Worm (Caenorhabditis elegans): ENCODE measurements around the gene mgl-1.

The mgl-1 gene

ce11 chrX:9962535-9962934 is 13.6 kb downstream of the mgl-1 start:
- TF ChIP-seq mdl-1 (tag; optimal IDR thresholded peaks at IDR 0.05) (no peak), nhr-25 (tag; optimal IDR thresholded peaks at IDR 0.05) (no peak)

- TF ChIP-seq lin-11 (tag; optimal IDR thresholded peaks at IDR 0.05) (peak; percentile 91), lsy-2 (tag; optimal IDR thresholded peaks at IDR 0.05) (peak; percentile 61 to 92), mdl-1 (tag; optimal IDR thresholded peaks at IDR 0.05) (peak; percentile 79 to 84), lin-13 (GFP tag; optimal IDR thresholded peaks at IDR 0.05) (peak; percentile 91), nhr-12 (tag; optimal IDR thresholded peaks at IDR 0.05) (no peak), alr-1 (tag; optimal IDR thresholded peaks at IDR 0.05) (peak; percentile 6), crh-2 (tag; optimal IDR thresholded peaks at IDR 0.05) (peak; percentile 98), dmd-4 (tag; optimal IDR thresholded peaks at IDR 0.05) (no peak), sem-4 (tag; optimal IDR thresholded peaks at IDR 0.05) (peak; percentile 95), C34F6.9 (tag; optimal IDR thresholded peaks at IDR 0.05) (peak; percentile 98), nhr-77 (tag; optimal IDR thresholded peaks at IDR 0.05) (peak; percentile 25), nhr-23 (tag; optimal IDR thresholded peaks at IDR 0.05) (no peak), fos-1 (tag; optimal IDR thresholded peaks at IDR 0.05) (peak; percentile 96), ceh-16 (tag; optimal IDR thresholded peaks at IDR 0.05) (peak; percentile 93), lin-39 (tag; optimal IDR thresholded peaks at IDR 0.05) (no peak), nhr-10 (tag; optimal IDR thresholded peaks at IDR 0.05) (no peak), snpc-4 (tag; optimal IDR thresholded peaks at IDR 0.05) (peak; percentile 75), elt-1 (tag; optimal IDR thresholded peaks at IDR 0.05) (no peak), aly-2 (tag; optimal IDR thresholded peaks at IDR 0.05) (no peak), ztf-1 (GFP tag; conservative IDR thresholded peaks at IDR 0.05) (no peak), nhr-129 (tag; optimal IDR thresholded peaks at IDR 0.05) (peak; percentile 99), ama-1 (optimal IDR thresholded peaks at IDR 0.05) (peak; percentile 55), ztf-4 (tag; optimal IDR thresholded peaks at IDR 0.05) (peak; percentile 88), ztf-11 (tag; optimal IDR thresholded peaks at IDR 0.05) (peak; percentile 31), blmp-1 (tag; optimal IDR thresholded peaks at IDR 0.05; ENCODE audit: insufficient read depth) (peak; percentile 61), zag-1 (tag; optimal IDR thresholded peaks at IDR 0.05) (peak; percentile 96), peb-1 (tag; optimal IDR thresholded peaks at IDR 0.05) (peak; percentile 2), mbf-1 (tag; optimal IDR thresholded peaks at IDR 0.05) (peak; percentile 12), egl-27 (tag; optimal IDR thresholded peaks at IDR 0.05) (peak; percentile 87), F13H6.1 (tag; optimal IDR thresholded peaks at IDR 0.05) (peak; percentile 98), nhr-25 (tag; optimal IDR thresholded peaks at IDR 0.05) (peak; percentile 94), nhr-21 (tag; optimal IDR thresholded peaks at IDR 0.05) (peak; percentile 78), ceh-82 (tag; optimal IDR thresholded peaks at IDR 0.05) (peak; percentile 12), unc-55 (GFP tag; optimal IDR thresholded peaks at IDR 0.05) (peak; percentile 99), mab-5 (tag; optimal IDR thresholded peaks at IDR 0.05) (peak; percentile 92), unc-62 (GFP tag; optimal IDR thresholded peaks at IDR 0.05) (peak; percentile 61), sma-9 (GFP tag; optimal IDR thresholded peaks at IDR 0.05) (peak; percentile 96), sma-9 (tag; optimal IDR thresholded peaks at IDR 0.05) (no peak), ZK546.5 (tag; optimal IDR thresholded peaks at IDR 0.05) (no peak), gmeb-1 (tag; optimal IDR thresholded peaks at IDR 0.05) (peak; percentile 78), nhr-6 (tag; optimal IDR thresholded peaks at IDR 0.05) (peak; percentile 89), nhr-237 (tag; optimal IDR thresholded peaks at IDR 0.05) (peak; percentile 36), sma-3 (GFP tag; optimal IDR thresholded peaks at IDR 0.05) (peak; percentile 93), nhr-11 (tag; optimal IDR thresholded peaks at IDR 0.05) (peak; percentile 55), skn-1 (tag; optimal IDR thresholded peaks at IDR 0.05) (no peak), R02D3.7 (tag; optimal IDR thresholded peaks at IDR 0.05) (no peak), unc-39 (tag; optimal IDR thresholded peaks at IDR 0.05) (peak; percentile 2), elt-3 (tag; optimal IDR thresholded peaks at IDR 0.05) (no peak), Y55F3AM.14 (GFP tag; optimal IDR thresholded peaks at IDR 0.05) (peak; percentile 90)
These were observed 17.5 kb downstream of the mgl-1 start, which contains the start of gene ZC506.1 for ce11 chrX:9958561-9958960. Gene ZC506.1, plus strand, starts transcription at chrX:9958960.
